Fruit fly (Drosophila melanogaster) whole organism, embryonic: ENCODE data around the gene nmo.

Source experiments
- CG10209 ChIP-seq: fragments of 200-800 bp; sonication (Bioruptor generic); optimal IDR thresholded peaks from 3 replicates; lab custom pipeline; 2017; ENCODE audit warnings: missing biosample characterization, mild to moderate bottlenecking, missing genetic modification characterization, missing genetic modification reagents
- CG1024 ChIP-seq: fragments of 200-800 bp; sonication (Bioruptor generic); IDR thresholded peaks from 2 replicates; pipeline ENCODE4 v1.3.6; 2022; ENCODE audit warnings: missing biosample characterization, missing genetic modification characterization
- CG10274 ChIP-seq: fragments of 200-800 bp; sonication (Bioruptor generic); optimal IDR thresholded peaks from 3 replicates; lab custom pipeline; 2017; ENCODE audit warnings: missing biosample characterization, mild to moderate bottlenecking, missing genetic modification characterization
- CG10543 ChIP-seq: fragments of 200-800 bp; sonication (Bioruptor generic); optimal IDR thresholded peaks from 3 replicates; lab custom pipeline; 2017; ENCODE audit warnings: missing biosample characterization, mild to moderate bottlenecking, missing genetic modification characterization, moderate library complexity
- CG12391 ChIP-seq: fragments of 200-800 bp; sonication (Bioruptor generic); optimal IDR thresholded peaks from 3 replicates; lab custom pipeline; 2018; ENCODE audit warnings: missing biosample characterization, mild to moderate bottlenecking, missing genetic modification characterization, moderate library complexity
- CG12659 ChIP-seq: fragments of 200-800 bp; sonication (Bioruptor generic); optimal IDR thresholded peaks from 3 replicates; lab custom pipeline; 2017; ENCODE audit warnings: mild to moderate bottlenecking, missing biosample characterization, missing genetic modification reagents, missing genetic modification characterization
- CG12769 ChIP-seq: fragments of 200-800 bp; sonication (Bioruptor generic); optimal IDR thresholded peaks from 2 replicates; lab custom pipeline; 2019; ENCODE audit warnings: missing biosample characterization, mild to moderate bottlenecking, missing genetic modification characterization, moderate library complexity
- CG1603 ChIP-seq: fragments of 200-800 bp; sonication (Bioruptor generic); optimal IDR thresholded peaks from 2 replicates; lab custom pipeline; 2019; ENCODE audit warnings: missing biosample characterization, mild to moderate bottlenecking, missing genetic modification characterization, moderate library complexity
- CG2199 ChIP-seq: fragments of 200-800 bp; sonication (Bioruptor generic); IDR thresholded peaks from 3 replicates; pipeline ENCODE4 v1.3.6; 2022; ENCODE audit warnings: missing biosample characterization, missing genetic modification characterization
- CG31388 ChIP-seq: fragments of 200-800 bp; sonication (Bioruptor generic); optimal IDR thresholded peaks from 2 replicates; lab custom pipeline; 2016; ENCODE audit warnings: missing biosample characterization, missing genetic modification characterization
- CG3163 ChIP-seq: fragments of 200-800 bp; sonication (Bioruptor generic); optimal IDR thresholded peaks from 3 replicates; lab custom pipeline; 2016; ENCODE audit warnings: missing biosample characterization, missing genetic modification characterization
- CG3407 ChIP-seq: fragments of 200-800 bp; sonication (Bioruptor generic); optimal IDR thresholded peaks from 2 replicates; lab custom pipeline; 2018; ENCODE audit warnings: missing biosample characterization, mild to moderate bottlenecking, missing genetic modification characterization
- CG6175 ChIP-seq: fragments of 200-800 bp; sonication (Bioruptor generic); IDR thresholded peaks from 3 replicates; pipeline ENCODE4 v1.3.6; 2022; ENCODE audit warnings: missing biosample characterization, missing genetic modification characterization
- CG7357 ChIP-seq: fragments of 200-800 bp; sonication (Bioruptor generic); IDR thresholded peaks from 3 replicates; pipeline ENCODE4 v1.3.6; 2022; ENCODE audit warnings: missing biosample characterization, missing genetic modification characterization
- CG7987 ChIP-seq: fragments of 200-800 bp; sonication (Bioruptor generic); optimal IDR thresholded peaks from 2 replicates; lab custom pipeline; 2018; ENCODE audit warnings: missing biosample characterization, mild to moderate bottlenecking, missing genetic modification characterization, moderate library complexity
- Dad ChIP-seq: fragments of 200-800 bp; sonication (Bioruptor generic); optimal IDR thresholded peaks from 3 replicates; lab custom pipeline; 2016; ENCODE audit warnings: missing biosample characterization, missing genetic modification characterization
- Hmr ChIP-seq: fragments of 200-800 bp; sonication (Bioruptor generic); optimal IDR thresholded peaks from 3 replicates; lab custom pipeline; 2017; ENCODE audit warnings: mild to moderate bottlenecking, missing biosample characterization, missing genetic modification reagents, missing genetic modification characterization
- Hmx ChIP-seq: fragments of 200-800 bp; sonication (Bioruptor generic); optimal IDR thresholded peaks from 2 replicates; lab custom pipeline; 2016; ENCODE audit warnings: missing biosample characterization, missing genetic modification characterization
- MBD-R2 ChIP-seq: fragments of 200-800 bp; sonication (Bioruptor generic); IDR thresholded peaks from 2 replicates; pipeline ENCODE4 v1.3.6; 2022; ENCODE audit warnings: missing biosample characterization, missing genetic modification characterization
- Pdp1 ChIP-seq, 2 experiments: fragments of 200-800 bp; sonication (Bioruptor generic); optimal IDR thresholded peaks; 3 replicates each; lab custom pipeline; 2016; ENCODE audit warnings: missing biosample characterization in 2 of 2, missing genetic modification characterization in 2 of 2, mild to moderate bottlenecking in 1 of 2, moderate library complexity in 1 of 2
- abd-A ChIP-seq: fragments of 200-800 bp; sonication (Bioruptor generic); optimal IDR thresholded peaks from 3 replicates; lab custom pipeline; 2019; ENCODE audit warnings: missing biosample characterization, mild to moderate bottlenecking, missing genetic modification characterization, moderate library complexity
- aop ChIP-seq: fragments of 200-800 bp; sonication (Bioruptor generic); IDR thresholded peaks from 2 replicates; pipeline ENCODE4 v1.3.6; 2022; ENCODE audit warnings: missing biosample characterization, missing genetic modification characterization
- ara ChIP-seq: fragments of 200-800 bp; sonication (Bioruptor generic); IDR thresholded peaks from 2 replicates; pipeline ENCODE4 v1.3.6; 2022; ENCODE audit warnings: missing biosample characterization, missing genetic modification characterization
- ato ChIP-seq: fragments of 200-800 bp; sonication (Bioruptor generic); IDR thresholded peaks from 2 replicates; pipeline ENCODE4 v1.3.6; 2022; ENCODE audit warnings: missing biosample characterization, missing genetic modification characterization; ENCODE audit not compliant: partially characterized antibody
- bsh ChIP-seq, 2 experiments: fragments of 200-800 bp; sonication (Bioruptor generic); optimal IDR thresholded peaks; 2 replicates each; lab custom pipeline; 2017 to 2018; ENCODE audit warnings: mild to moderate bottlenecking in 2 of 2, missing biosample characterization in 2 of 2, missing genetic modification characterization in 2 of 2, moderate library complexity in 1 of 2
- caup ChIP-seq: fragments of 200-800 bp; sonication (Bioruptor generic); optimal IDR thresholded peaks from 3 replicates; lab custom pipeline; 2017; ENCODE audit warnings: missing biosample characterization, mild to moderate bottlenecking, missing genetic modification characterization, moderate library complexity; ENCODE audit not compliant: severe bottlenecking
- chm ChIP-seq: fragments of 200-800 bp; sonication (Bioruptor generic); IDR thresholded peaks from 2 replicates; pipeline ENCODE4 v1.3.6; 2022; ENCODE audit warnings: missing biosample characterization, missing genetic modification characterization
- eyg ChIP-seq: fragments of 200-800 bp; sonication (Bioruptor generic); optimal IDR thresholded peaks from 3 replicates; lab custom pipeline; 2016; ENCODE audit warnings: missing biosample characterization, missing genetic modification characterization
- gce ChIP-seq: fragments of 200-800 bp; sonication (Bioruptor generic); IDR thresholded peaks from 3 replicates; pipeline ENCODE4 v1.3.6; 2022; ENCODE audit warnings: missing biosample characterization, missing genetic modification characterization
- hbn ChIP-seq: fragments of 200-800 bp; sonication (Bioruptor generic); IDR thresholded peaks from 2 replicates; pipeline ENCODE4 v1.3.6; 2022; ENCODE audit warnings: missing biosample characterization, missing genetic modification characterization; ENCODE audit not compliant: partially characterized antibody
- kni ChIP-seq: fragments of 200-800 bp; sonication (Bioruptor generic); optimal IDR thresholded peaks from 3 replicates; lab custom pipeline; 2017; ENCODE audit warnings: mild to moderate bottlenecking, missing biosample characterization, missing genetic modification reagents, missing genetic modification characterization
- pho ChIP-seq: fragments of 200-800 bp; sonication (Bioruptor generic); optimal IDR thresholded peaks from 2 replicates; lab custom pipeline; 2016; ENCODE audit warnings: missing biosample characterization, missing genetic modification characterization
- repo ChIP-seq: fragments of 200-800 bp; sonication (Bioruptor generic); optimal IDR thresholded peaks from 2 replicates; lab custom pipeline; 2016; ENCODE audit warnings: missing biosample characterization, missing genetic modification characterization
- so ChIP-seq: fragments of 200-800 bp; sonication (Bioruptor generic); IDR thresholded peaks from 3 replicates; pipeline ENCODE4 v1.3.6; 2022; ENCODE audit warnings: missing biosample characterization, missing genetic modification characterization
- tll ChIP-seq, 2 experiments: fragments of 200-800 bp in 1 of 2; fragments of >200 bp in 1 of 2; sonication (Bioruptor generic) in 1 of 2; optimal IDR thresholded peaks; 2 replicates each; lab custom pipeline; 2017 to 2019; ENCODE audit warnings: missing biosample characterization in 2 of 2, missing genetic modification characterization in 2 of 2, mild to moderate bottlenecking in 1 of 2, moderate library complexity in 1 of 2
- z ChIP-seq: fragments of 200-800 bp; sonication (Bioruptor generic); IDR thresholded peaks from 3 replicates; pipeline ENCODE4 v1.3.6; 2022; ENCODE audit warnings: missing biosample characterization, missing genetic modification characterization
- zen ChIP-seq: fragments of 200-800 bp; sonication (Bioruptor generic); optimal IDR thresholded peaks from 3 replicates; lab custom pipeline; 2018; ENCODE audit warnings: missing biosample characterization, mild to moderate bottlenecking, missing genetic modification characterization, moderate library complexity

The nmo gene

dm6 chr3L:8079598-8079997, 100.8 kb downstream of the nmo start (continued):
- TF ChIP-seq CG31388 (GFP tag; lab: Kevin White, UChicago): no peak
- TF ChIP-seq zen (tag; lab: Kevin White, UChicago): peak; percentile 86
- no peak for TF ChIP-seq Hmx (GFP tag; lab: Kevin White, UChicago)
- TF ChIP-seq CG3407 (GFP tag; lab: Kevin White, UChicago): no peak
- TF ChIP-seq CG12659 (GFP tag; lab: Kevin White, UChicago): no peak
- TF ChIP-seq ara: 0 out of 2 replicates have a peak, but pooled peaks have one; percentile 12
- 0 out of 3 replicates have a peak, but pooled peaks have one; percentile 51 for TF ChIP-seq CG2199 (GFP tag; lab: Robert Waterston, UW)
- TF ChIP-seq z (GFP tag; lab: Robert Waterston, UW): no peak
- no peak for TF ChIP-seq repo (GFP tag; lab: Kevin White, UChicago)
- TF ChIP-seq aop (GFP tag; lab: Robert Waterston, UW): no peak
- TF ChIP-seq tll (GFP tag; optimal IDR thresholded peaks at IDR 0.05; lab: Kevin White, UChicago): peak in 1 of 2 experiments; percentile 69
- no peak for TF ChIP-seq CG1603 (tag; lab: Kevin White, UChicago)
- no peak for TF ChIP-seq eyg
- TF ChIP-seq Dad (GFP tag; lab: Kevin White, UChicago): no peak
- no peak for TF ChIP-seq pho (GFP tag; lab: Kevin White, UChicago)
- TF ChIP-seq Hmr (GFP tag; lab: Kevin White, UChicago): no peak
- TF ChIP-seq chm (GFP tag; lab: Robert Waterston, UW): no peak
- TF ChIP-seq kni (GFP tag; lab: Kevin White, UChicago): peak; percentile 39
- TF ChIP-seq gce (GFP tag; lab: Robert Waterston, UW): no peak
- TF ChIP-seq CG7357 (GFP tag; lab: Robert Waterston, UW): no peak
- no peak for TF ChIP-seq MBD-R2 (GFP tag; lab: Robert Waterston, UW)
- TF ChIP-seq hbn (GFP tag; lab: Robert Waterston, UW): no peak
- TF ChIP-seq so: no peak
- TF ChIP-seq bsh (GFP tag; optimal IDR thresholded peaks at IDR 0.05; lab: Kevin White, UChicago): no peak
- no peak for TF ChIP-seq CG12391 (tag; lab: Kevin White, UChicago)

- TF ChIP-seq CG12769 (tag; lab: Kevin White, UChicago) (peak; percentile 74), CG2199 (GFP tag; lab: Robert Waterston, UW) (peak; percentile 88; the same call in 2 of the 3 replicates), CG10274 (GFP tag; lab: Kevin White, UChicago) (no peak), abd-A (tag; lab: Kevin White, UChicago) (peak; percentile 15), ato (GFP tag; lab: Robert Waterston, UW) (no peak), CG10209 (GFP tag; lab: Kevin White, UChicago) (peak; percentile 53), CG1024 (peak; percentile 8; the same call in 1 of the 2 replicates), CG6175 (GFP tag; lab: Robert Waterston, UW) (peak; percentile 51; the same call in 1 of the 3 replicates), CG10543 (GFP tag; lab: Kevin White, UChicago) (peak; percentile 31), CG3163 (GFP tag; lab: Kevin White, UChicago) (peak; percentile 22), caup (GFP tag; lab: Kevin White, UChicago) (no peak), CG7987 (GFP tag; lab: Kevin White, UChicago) (no peak), Pdp1 (GFP tag; optimal IDR thresholded peaks at IDR 0.05; lab: Kevin White, UChicago) (peak in 1 of 2 experiments; percentile 13)
Observed at dm6 chr3L:8080790-8081189, 101.9 kb downstream of the nmo start.
